Worm (Caenorhabditis elegans): ENCODE results near the gene ilc-17.1.

The ilc-17.1 gene

DNA sequence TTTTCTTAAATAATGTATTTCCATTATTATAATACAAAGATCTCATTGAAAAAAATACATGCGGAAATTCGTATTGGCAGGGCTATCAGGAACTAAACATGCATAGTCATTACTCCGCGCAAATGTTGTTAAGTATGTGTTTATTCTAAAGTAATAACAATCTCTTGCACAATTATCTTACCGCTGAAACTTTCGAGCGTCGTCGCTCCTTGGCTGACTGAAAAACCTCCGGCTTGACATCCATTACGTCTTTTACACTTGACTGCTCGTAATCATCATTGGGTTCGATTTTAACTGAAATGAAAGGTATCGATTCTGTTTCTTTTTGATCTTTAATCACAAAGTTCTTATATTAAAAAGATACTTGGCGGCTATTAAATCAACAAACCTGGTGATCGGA lies 30.2 kb upstream of the ilc-17.1 start:
- TF ChIP-seq pha-4 (tag; optimal IDR thresholded peaks at IDR 0.05) (no peak), unc-39 (tag; optimal IDR thresholded peaks at IDR 0.05) (no peak), nhr-2 (tag; optimal IDR thresholded peaks at IDR 0.05) (no peak), blmp-1 (tag; optimal IDR thresholded peaks at IDR 0.05) (no peak), mep-1 (tag; optimal IDR thresholded peaks at IDR 0.05) (no peak), ceh-39 (tag; optimal IDR thresholded peaks at IDR 0.05) (no peak), ceh-83 (GFP tag; optimal IDR thresholded peaks at IDR 0.05) (no peak), mab-5 (tag; optimal IDR thresholded peaks at IDR 0.05) (no peak), tbx-8 (GFP tag; optimal IDR thresholded peaks at IDR 0.05) (no peak), drap-1 (GFP tag; optimal IDR thresholded peaks at IDR 0.05) (no peak), nhr-237 (tag; optimal IDR thresholded peaks at IDR 0.05) (no peak), ztf-11 (tag; optimal IDR thresholded peaks at IDR 0.05) (no peak), ceh-43 (GFP tag; optimal IDR thresholded peaks at IDR 0.05) (no peak), unc-62 (GFP tag; optimal IDR thresholded peaks at IDR 0.05) (no peak), snpc-4 (tag; optimal IDR thresholded peaks at IDR 0.05) (no peak)

DNA sequence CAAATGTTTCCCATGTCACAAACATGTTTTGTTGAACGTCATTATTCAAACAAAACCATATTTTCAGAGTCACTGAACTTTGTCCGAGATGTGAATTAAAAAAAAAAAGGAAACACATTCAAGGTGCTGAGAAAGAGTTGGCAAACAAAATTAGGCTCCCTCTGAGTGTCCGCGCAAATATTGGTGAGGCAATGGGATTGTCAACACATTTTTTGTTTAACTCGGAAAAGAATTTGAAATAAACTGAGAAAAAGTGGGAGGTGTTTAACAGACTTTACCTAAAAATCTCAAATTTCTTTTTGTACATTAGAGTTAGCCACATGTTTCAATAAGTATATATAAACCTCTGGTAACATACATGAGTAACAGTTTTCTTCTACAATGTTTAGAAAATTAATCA lies 24.2 kb upstream of the ilc-17.1 start, which contains the start of gene abf-6:
Gene abf-6, plus strand, starts transcription at position 323 of the 400 bp plus-strand sequence.
- TF ChIP-seq blmp-1 (tag; optimal IDR thresholded peaks at IDR 0.05) (no peak), snpc-4 (tag; optimal IDR thresholded peaks at IDR 0.05) (no peak), M03D4.4 (tag; optimal IDR thresholded peaks at IDR 0.05) (no peak), lin-13 (tag; optimal IDR thresholded peaks at IDR 0.05) (no peak)

DNA sequence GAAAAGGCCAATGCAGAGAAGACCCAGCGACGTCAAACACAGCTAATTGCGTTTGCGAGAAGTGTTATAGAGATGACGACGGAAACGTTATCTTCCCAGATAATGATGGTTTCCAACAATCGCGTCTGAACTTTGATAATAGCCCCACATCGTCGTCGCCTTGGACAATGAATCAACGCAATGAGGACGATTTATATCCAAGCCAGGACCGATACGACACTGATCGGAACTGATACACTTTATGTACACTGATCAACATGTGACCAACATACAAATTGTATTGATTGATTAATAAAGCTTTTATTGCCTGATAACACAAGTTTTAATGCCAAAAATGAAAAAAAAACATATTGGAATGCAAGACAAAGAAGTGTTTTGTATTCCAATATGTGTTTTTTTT lies 23.5 kb upstream of the ilc-17.1 start:
- TF ChIP-seq sptf-1 (tag; optimal IDR thresholded peaks at IDR 0.05): no peak
- no peak for TF ChIP-seq pha-4 (tag; optimal IDR thresholded peaks at IDR 0.05)
- TF ChIP-seq lsy-2 (tag; optimal IDR thresholded peaks at IDR 0.05): no peak
- no peak for TF ChIP-seq blmp-1 (tag; optimal IDR thresholded peaks at IDR 0.05)
- no peak for TF ChIP-seq sem-2 (GFP tag; optimal IDR thresholded peaks at IDR 0.05)
- no peak for TF ChIP-seq ces-1 (GFP tag; optimal IDR thresholded peaks at IDR 0.05)
- no peak for TF ChIP-seq nhr-2 (tag; optimal IDR thresholded peaks at IDR 0.05)
- no peak for TF ChIP-seq bed-3 (GFP tag; optimal IDR thresholded peaks at IDR 0.05)
- TF ChIP-seq tbx-8 (GFP tag; optimal IDR thresholded peaks at IDR 0.05): no peak
- no peak for TF ChIP-seq M03D4.4 (tag; optimal IDR thresholded peaks at IDR 0.05)
- TF ChIP-seq mab-5 (tag; optimal IDR thresholded peaks at IDR 0.05): no peak
- TF ChIP-seq ceh-83 (GFP tag; optimal IDR thresholded peaks at IDR 0.05): no peak
- TF ChIP-seq unc-120 (tag; optimal IDR thresholded peaks at IDR 0.05; ENCODE audit: poor library complexity, severe bottlenecking): no peak
- no peak for TF ChIP-seq ham-2 (GFP tag; optimal IDR thresholded peaks at IDR 0.05)

DNA sequence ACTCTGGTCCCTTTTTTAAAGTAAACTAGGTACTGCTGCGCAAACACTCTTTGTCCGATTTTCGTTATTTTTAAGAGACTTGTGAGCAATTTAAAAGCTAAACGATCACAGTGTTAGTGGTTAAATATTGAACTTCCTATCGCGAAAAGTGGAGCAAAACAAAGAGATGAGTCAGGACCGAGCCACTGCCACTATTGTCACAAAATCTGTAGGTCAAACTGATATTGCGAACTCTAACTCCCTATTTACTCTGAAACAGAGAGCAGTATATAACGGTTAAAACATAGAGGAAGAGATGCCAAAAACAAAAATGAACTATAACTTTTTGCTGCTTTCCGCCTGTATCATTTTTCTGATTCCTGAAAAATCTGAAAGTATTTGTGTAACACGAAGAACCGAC lies 23.0 kb upstream of the ilc-17.1 start, which contains the start of gene abf-5:
Gene abf-5, plus strand, starts transcription at position 301 of the 400 bp plus-strand sequence.
- TF ChIP-seq ceh-83 (GFP tag; optimal IDR thresholded peaks at IDR 0.05): no peak
- no peak for TF ChIP-seq elt-1 (tag; optimal IDR thresholded peaks at IDR 0.05; ENCODE audit: borderline replicate concordance, insufficient read depth)

DNA sequence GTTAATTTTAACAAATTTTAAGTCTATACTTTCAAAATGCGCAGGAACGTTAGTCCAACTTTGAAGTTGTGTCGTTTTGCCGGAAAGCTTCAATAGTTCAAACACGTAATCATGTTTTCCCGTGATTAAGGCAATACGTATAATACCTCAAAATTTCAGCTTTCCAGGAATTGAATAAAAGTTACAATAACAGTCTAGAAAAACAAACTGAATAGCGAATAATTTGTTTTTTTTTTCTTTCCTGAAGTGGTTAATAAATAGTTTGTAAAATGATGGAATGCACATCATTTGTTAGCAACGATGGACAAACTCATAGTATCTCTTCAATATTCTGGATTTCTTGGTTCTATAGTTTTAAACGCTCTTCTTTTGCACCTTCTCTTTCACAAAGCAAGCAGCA lies 20.4 kb upstream of the ilc-17.1 start, which contains the start of gene str-123:
Gene str-123, plus strand, starts transcription at position 301 of the 400 bp plus-strand sequence.
- TF ChIP-seq mep-1 (tag; optimal IDR thresholded peaks at IDR 0.05): no peak
- TF ChIP-seq pha-4 (tag; optimal IDR thresholded peaks at IDR 0.05): no peak
- no peak for TF ChIP-seq sptf-1 (tag; optimal IDR thresholded peaks at IDR 0.05)
- TF ChIP-seq sem-2 (GFP tag; optimal IDR thresholded peaks at IDR 0.05): no peak
- no peak for TF ChIP-seq nhr-76 (tag; optimal IDR thresholded peaks at IDR 0.05)
- TF ChIP-seq ztf-11 (tag; optimal IDR thresholded peaks at IDR 0.05): no peak

DNA sequence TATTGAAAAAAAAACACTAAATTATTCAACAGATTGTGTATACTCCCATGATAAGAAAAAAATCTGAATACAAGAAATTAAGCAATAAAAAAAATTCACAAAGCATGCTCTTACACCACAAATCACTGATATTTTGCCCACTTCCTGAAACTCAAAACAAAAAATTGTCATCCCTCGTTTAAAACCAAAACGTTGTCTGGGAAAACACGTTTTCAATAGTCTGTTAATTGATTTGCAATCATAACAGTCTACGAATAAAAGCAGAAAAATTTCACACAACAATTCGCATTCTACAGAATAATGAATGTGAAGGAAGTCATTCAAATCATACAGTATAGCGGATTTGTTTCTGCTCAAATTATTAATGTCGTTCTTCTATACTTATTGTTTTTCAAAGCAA lies 18.0 kb upstream of the ilc-17.1 start, which contains the start of gene str-124:
Gene str-124, plus strand, starts transcription at position 301 of the 400 bp plus-strand sequence.
- no peak for TF ChIP-seq unc-62 (GFP tag; optimal IDR thresholded peaks at IDR 0.05)
- no peak for TF ChIP-seq blmp-1 (tag; optimal IDR thresholded peaks at IDR 0.05)
- no peak for TF ChIP-seq sem-2 (GFP tag; optimal IDR thresholded peaks at IDR 0.05)
- no peak for TF ChIP-seq nhr-237 (tag; optimal IDR thresholded peaks at IDR 0.05)
- TF ChIP-seq unc-39 (tag; optimal IDR thresholded peaks at IDR 0.05): no peak
- no peak for TF ChIP-seq mab-5 (tag; optimal IDR thresholded peaks at IDR 0.05)
- no peak for TF ChIP-seq snpc-4 (tag; optimal IDR thresholded peaks at IDR 0.05)
- TF ChIP-seq lsy-2 (tag; optimal IDR thresholded peaks at IDR 0.05): no peak
- no peak for TF ChIP-seq ham-2 (GFP tag; optimal IDR thresholded peaks at IDR 0.05)

Data from whole organism, mixed stage, embryonic.